Fruit fly (Drosophila melanogaster) whole organism, prepupa: Measurements from ENCODE around the gene CG43755.

Source experiments
- Blimp-1 ChIP-seq: fragments of 200-800 bp; sonication (Bioruptor generic); optimal IDR thresholded peaks from 3 replicates; lab custom pipeline; 2017; ENCODE audit warnings: missing biosample characterization, missing genetic modification characterization, mild to moderate bottlenecking, moderate library complexity, missing genetic modification reagents
- CG7368 ChIP-seq: fragments of 200-800 bp; sonication (Bioruptor generic); optimal IDR thresholded peaks from 3 replicates; lab custom pipeline; 2016; ENCODE audit warnings: missing biosample characterization, missing genetic modification characterization
- cyc ChIP-seq: fragments of 200-800 bp; sonication (Bioruptor generic); optimal IDR thresholded peaks from 3 replicates; lab custom pipeline; 2016; ENCODE audit warnings: missing biosample characterization, missing genetic modification characterization
- pdm3 ChIP-seq: fragments of 200-800 bp; sonication (Bioruptor generic); optimal IDR thresholded peaks from 3 replicates; lab custom pipeline; 2016; ENCODE audit warnings: missing biosample characterization, missing genetic modification characterization

DNA sequence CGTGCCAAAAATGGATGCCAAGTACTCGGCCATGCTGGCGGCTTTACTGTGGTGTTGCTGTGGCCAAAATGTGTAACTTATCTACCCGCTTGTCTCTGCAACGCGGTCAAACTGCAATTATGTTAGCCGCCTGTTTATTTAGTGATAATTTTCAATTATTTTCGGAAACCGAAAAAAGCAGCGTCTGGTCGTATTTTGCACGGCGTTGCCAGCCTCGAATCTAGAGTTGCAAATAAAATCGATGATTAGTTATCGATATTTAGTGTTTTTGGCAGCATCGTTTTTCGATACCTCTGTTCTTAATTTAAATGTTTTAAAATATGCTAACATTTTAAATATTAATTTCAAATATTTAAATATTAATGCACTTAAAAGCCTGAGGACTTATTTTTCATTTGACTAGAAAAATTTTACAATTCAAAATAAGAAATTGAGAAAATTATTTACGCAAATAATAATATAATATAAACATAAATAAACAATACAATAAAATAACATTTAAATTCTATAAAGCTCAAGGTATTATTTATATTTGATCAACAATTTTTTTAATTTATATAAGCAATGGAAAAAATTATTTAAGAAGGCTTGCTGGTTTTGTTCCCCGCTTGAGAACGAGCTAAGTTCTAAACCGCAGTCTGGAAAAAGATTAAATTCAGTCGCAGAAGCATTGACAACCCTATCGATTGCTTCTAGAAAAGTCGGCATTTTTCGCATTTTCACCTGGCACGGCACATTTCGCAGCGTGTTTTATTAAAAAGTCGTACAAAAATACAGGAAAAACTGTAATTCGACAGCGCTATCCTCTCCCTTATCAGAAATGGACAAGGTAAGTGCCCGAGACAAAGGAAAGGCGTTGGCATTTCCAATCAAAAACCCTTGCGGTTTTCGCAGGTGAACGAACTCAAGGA is 34.9 kb downstream of the CG43755 start, which contains the start of the genes U2af38 and Stip1:
- TF ChIP-seq Blimp-1 (GFP tag; lab: Kevin White, UChicago) = no peak
- no peak for TF ChIP-seq pdm3 (GFP tag; lab: Kevin White, UChicago)
- TF ChIP-seq CG7368 (GFP tag; lab: Kevin White, UChicago) = no peak
- no peak for TF ChIP-seq cyc
